Fruit fly (Drosophila melanogaster) S2 (cell line): ENCODE results near the gene Hacd1.

ENCODE experiments used
- CG8478 ChIP-seq: fragments of >200 bp; optimal IDR thresholded peaks from 2 replicates; lab custom pipeline; 2018
- CTCF ChIP-seq, 2 experiments: fragments of >200 bp; optimal IDR thresholded peaks; 2 replicates each; lab custom pipeline; 2018

DNA sequence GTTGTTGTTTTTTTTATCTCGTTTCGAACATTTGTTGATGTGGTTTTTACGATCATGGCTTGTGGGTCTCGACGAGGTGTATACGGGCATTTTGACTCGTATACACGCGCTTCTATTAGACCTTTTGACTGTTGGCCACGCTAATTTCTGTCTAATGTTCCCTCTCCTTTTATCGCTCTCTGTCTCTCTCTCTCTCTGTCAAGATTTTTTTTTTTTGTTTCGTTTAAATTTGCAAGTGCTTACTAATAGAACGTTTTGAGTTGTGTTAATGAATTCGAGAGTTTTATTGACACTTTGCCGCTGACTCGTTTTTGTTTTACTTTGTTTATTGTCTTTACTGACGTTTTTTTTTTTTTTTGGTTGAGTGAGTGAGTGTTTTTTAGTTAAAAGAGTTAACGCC lies 31.7 kb downstream of the Hacd1 start:
- TF ChIP-seq CG8478 (lab: Kevin White, UChicago) (no peak), CTCF (optimal IDR thresholded peaks at IDR 0.05; lab: Kevin White, UChicago) (no peak)
